Worm (Caenorhabditis elegans): Measurements from ENCODE around the gene ifc-2.

DNA sequence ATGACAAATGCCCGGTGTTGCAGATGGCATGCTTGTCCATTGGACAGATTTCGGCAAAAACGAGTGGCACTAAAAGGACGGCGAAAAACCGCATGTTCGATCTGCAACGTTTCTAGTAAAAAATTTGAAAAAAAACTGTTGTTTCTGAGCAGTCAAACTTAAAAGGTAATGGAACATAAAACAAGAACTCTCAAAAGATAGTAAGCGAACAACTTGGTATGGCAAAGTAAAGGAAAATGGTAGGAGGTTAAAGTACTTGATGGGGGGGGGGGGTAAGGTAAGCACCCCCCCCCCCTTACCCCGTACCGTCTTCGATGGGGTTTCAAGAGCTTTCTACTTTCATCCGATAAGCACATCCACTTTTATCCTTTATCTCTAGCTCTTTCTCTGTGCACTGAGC is 46.3 kb downstream of the ifc-2 start, which contains the start of gene F13C5.5:
- TF ChIP-seq unc-39 (tag; optimal IDR thresholded peaks at IDR 0.05) = no peak
- TF ChIP-seq pqm-1 (tag; optimal IDR thresholded peaks at IDR 0.05) = no peak
- peak; percentile 24 for TF ChIP-seq pha-4 (tag; optimal IDR thresholded peaks at IDR 0.05)
- TF ChIP-seq ztf-11 (tag; optimal IDR thresholded peaks at IDR 0.05) = no peak
- TF ChIP-seq nhr-11 (tag; optimal IDR thresholded peaks at IDR 0.05) = no peak
- no peak for TF ChIP-seq elt-3 (tag; optimal IDR thresholded peaks at IDR 0.05)
- no peak for TF ChIP-seq zag-1 (tag; optimal IDR thresholded peaks at IDR 0.05)
- no peak for TF ChIP-seq snpc-4 (tag; optimal IDR thresholded peaks at IDR 0.05)
- TF ChIP-seq jun-1 (tag; optimal IDR thresholded peaks at IDR 0.05) = no peak
- no peak for TF ChIP-seq nhr-12 (tag; optimal IDR thresholded peaks at IDR 0.05)
- TF ChIP-seq nhr-237 (tag; optimal IDR thresholded peaks at IDR 0.05) = no peak
- TF ChIP-seq egl-27 (tag; optimal IDR thresholded peaks at IDR 0.05) = no peak

Measured in whole organism, L3 larva.